Fruit fly (Drosophila melanogaster) Kc167 (cell line): ENCODE measurements around the gene Creld.

Experiments
- Myc ChIP-seq: fragments of >200 bp; optimal IDR thresholded peaks from 2 replicates; lab custom pipeline; 2017; ENCODE audit warnings: missing external identifiers
- Sin3A ChIP-seq: fragments of >200 bp; optimal IDR thresholded peaks from 2 replicates; lab custom pipeline; 2018; ENCODE audit warnings: missing external identifiers
- h ChIP-seq: fragments of >200 bp; optimal IDR thresholded peaks from 3 replicates; lab custom pipeline; 2018; ENCODE audit warnings: missing external identifiers
- insv ChIP-seq: fragments of >200 bp; optimal IDR thresholded peaks from 3 replicates; lab custom pipeline; 2018; ENCODE audit warnings: missing external identifiers
- psq ChIP-seq: fragments of >200 bp; optimal IDR thresholded peaks from 2 replicates; lab custom pipeline; 2017; ENCODE audit warnings: missing external identifiers
- ttk ChIP-seq: sonication (Bioruptor generic); optimal IDR thresholded peaks from 2 replicates; lab custom pipeline; 2017; ENCODE audit warnings: missing external identifiers

The Creld gene

DNA sequence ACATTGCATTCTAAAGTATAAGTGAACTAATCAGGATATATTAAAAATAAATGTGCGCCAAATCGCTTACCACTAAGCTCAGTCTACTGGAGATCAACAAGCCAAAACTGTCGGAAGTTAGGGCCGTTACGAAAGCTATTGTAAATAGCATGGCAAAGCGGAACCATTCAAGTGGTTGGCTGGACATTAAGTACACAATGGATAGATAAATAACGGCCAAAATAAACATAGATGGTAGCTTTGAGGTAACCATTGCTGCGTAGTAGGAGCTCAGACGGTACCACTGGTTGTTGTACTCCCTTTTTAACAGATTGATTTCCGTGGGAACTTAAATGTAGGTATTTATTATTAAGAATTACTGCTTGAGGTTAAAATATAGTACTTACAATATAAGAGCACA lies 15.6 kb downstream of the Creld start:
- TF ChIP-seq ttk (no peak), insv (no peak), psq (no peak), h (lab: Kevin White, UChicago) (no peak), Sin3A (lab: Kevin White, UChicago) (no peak), Myc (no peak)

DNA sequence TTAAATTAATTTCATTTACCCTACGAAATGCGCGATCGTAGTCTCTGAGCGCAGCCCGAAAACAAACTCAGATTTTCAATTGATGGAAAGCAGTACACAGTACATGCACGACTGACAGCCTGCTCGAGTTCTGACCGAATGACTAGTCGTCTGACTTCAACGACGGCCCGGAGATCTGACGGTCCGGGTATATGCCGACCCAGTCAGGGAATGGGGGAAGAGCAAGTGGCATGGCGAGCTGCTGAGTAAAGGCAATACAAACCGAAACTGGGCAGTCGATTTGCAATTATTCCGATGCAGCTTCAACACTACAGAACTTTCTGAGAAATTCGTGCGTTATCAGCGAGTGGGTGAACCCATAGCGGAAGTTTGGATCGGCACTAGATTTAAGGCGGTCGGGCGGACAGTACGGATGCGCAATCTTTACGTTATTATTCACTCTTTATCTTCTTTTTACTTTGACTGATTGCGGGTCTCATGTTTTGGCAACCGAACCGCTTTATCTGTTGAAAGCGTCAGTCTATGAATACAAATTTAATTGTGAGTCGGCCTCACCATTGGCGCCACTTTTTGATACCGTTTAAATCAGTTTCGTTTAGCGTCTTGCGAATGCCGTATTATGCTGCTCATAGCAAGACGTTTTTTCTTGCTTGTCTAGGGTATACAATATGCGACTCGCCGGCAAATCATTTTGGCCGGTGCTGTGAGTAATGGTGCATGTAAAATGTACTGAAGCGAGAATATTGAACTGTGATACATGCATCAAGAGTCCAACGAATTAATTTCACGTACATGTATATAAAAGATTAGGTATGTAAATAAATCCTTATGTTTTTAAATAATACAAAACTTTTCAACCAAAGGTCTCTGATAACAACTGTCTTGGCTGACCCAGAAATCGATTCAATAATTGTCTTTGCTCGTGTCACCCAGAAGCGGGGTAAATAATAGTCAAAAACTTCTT lies 18.6 kb downstream of the Creld start:
- no peak for TF ChIP-seq insv
- no peak for TF ChIP-seq psq
- no peak for TF ChIP-seq ttk
- TF ChIP-seq h (lab: Kevin White, UChicago) = no peak
- TF ChIP-seq Sin3A (lab: Kevin White, UChicago) = no peak
- TF ChIP-seq Myc = no peak

DNA sequence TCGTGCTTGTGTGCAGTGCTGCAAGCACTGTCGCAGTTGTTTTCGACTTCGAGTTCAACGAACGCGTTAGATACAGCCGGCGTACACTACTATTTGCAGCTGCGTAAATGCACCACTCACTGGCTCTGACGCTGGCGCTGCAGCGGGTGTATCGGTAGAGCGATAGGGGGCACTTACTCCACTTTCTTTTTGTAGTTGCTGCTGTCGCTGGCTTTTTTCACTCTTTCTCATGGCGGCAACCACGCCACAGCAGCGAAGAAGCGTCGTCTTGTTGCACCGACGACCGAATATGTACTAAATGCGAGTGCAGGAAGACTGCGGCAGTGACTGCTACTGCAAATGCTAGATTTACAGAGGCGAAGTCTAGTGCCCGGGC lies 19.3 kb downstream of the Creld start, which contains the start of gene CG4822:
Gene CG4822 (minus strand): TSS at position 299 of the 376 bp plus-strand sequence.
- TF ChIP-seq h (lab: Kevin White, UChicago) (no peak), ttk (no peak), Myc (no peak), insv (no peak), Sin3A (lab: Kevin White, UChicago) (no peak), psq (no peak)

DNA sequence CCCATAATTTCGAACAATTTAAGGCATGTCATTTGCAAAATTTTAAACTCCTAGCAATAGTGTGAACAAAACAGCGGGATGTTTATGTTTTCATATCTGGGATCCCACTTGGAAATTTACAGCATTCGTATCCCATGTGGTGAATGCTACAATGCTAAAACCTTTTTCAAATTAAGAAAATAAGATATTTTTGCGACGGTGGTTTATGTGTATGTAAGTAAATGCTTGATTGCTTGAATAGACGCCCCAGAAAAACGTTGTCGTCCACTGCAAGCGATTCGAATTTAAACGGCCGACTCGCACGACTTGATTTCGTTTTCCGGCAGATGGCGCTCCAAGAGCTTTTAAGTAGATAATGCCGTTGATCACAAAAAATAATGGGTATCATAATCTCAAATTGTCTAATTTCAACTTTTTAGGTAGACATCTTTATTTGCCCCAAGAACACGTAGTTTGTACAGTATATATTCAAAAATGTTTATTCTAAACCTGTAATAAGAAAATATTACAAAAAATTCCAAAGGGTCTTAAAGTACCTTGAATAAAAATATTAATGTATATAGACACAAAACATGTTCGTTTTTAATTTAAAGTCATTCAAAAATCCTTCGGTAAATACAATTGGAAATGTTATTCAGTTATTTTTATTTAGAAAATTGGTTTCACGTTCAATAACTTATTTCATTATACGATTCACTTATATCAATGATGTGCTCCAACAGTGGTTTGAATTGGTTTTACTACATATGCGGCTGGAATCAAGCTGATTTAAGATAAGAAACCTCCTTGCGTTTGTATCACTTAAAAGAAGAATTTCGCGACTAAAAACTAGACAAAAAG lies 20.2 kb downstream of the Creld start:
- no peak for TF ChIP-seq Sin3A (lab: Kevin White, UChicago)
- no peak for TF ChIP-seq h (lab: Kevin White, UChicago)
- no peak for TF ChIP-seq Myc
- TF ChIP-seq psq = no peak
- TF ChIP-seq insv = no peak
- TF ChIP-seq ttk = no peak

DNA sequence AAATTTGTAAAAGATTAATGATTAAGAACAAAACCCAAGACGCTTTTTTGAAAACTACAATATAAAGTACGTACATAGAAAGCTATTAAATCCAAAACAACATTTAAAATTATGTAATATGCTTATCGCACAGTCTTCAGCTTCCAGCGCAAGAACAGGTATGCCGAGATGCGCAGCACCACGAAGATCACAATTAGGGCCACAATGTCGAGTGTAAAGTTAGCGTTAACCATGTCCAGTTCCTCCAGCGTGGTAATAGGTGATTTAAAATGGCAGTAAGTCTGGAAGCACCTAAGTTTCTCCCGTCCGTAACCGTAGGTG lies 20.8 kb downstream of the Creld start:
- TF ChIP-seq psq (no peak), h (lab: Kevin White, UChicago) (no peak), Sin3A (lab: Kevin White, UChicago) (no peak), insv (no peak), Myc (no peak), ttk (no peak)

DNA sequence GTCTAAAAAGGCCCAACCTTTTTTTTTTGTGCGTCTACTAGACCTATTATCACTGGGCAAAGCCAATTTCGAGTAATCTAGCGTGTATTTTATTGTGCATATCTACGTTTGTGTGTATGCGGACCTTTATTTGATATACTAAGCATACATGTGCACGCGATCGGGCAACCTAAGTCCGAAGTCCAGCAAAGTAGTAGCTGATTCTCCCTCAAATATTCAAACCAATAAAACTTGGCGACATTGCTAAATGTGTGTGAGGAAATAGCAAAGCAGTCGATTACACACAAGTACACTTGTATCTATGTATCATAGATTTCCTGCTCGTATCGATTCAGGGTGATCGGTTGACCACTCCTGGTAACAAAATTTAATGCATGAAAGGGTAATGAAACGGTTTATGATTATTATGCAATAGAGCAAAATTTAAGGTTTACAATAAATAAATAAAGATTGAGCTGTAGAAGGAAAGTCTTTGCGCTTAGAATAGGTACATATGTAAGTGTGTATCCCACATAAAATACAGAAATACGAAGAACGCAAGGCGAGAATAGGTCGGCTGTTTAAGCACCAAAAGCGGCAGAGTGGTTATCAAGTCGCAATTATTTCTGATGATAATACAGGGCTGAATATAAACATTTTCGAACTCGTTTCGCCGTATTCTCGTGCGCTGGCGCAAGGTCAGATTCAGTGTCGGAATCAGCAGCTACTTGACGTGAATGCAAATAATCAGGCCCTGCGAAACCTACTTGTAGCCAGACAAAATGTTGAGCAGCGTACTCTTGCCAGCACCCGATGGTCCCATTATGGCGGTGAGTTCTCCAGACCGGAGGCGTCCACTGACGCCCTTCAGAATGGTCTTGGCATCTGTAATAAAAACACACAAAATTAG lies 23.4 kb downstream of the Creld start:
- TF ChIP-seq Sin3A (lab: Kevin White, UChicago) (no peak), h (lab: Kevin White, UChicago) (no peak), psq (no peak), ttk (no peak), insv (no peak), Myc (no peak)

DNA sequence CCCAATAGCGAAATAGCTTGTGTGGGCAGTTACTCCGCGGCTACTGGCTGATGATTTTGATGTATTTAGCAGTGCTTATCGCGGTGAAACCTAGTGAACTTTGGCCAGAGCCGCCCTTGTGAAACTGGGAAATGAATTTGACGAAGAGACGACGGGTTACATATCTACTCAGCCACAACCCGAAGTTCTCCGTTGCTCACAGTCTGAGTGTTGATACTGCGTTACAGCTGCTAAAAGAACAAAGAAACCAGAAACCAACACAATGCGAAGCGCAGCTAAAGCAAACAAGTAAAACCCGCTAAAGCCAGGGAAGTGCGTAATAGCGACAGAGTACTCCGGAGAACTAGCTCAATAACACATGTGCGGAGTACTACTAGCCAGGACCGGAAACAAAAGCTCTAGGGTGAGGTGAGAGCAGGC lies 26.1 kb downstream of the Creld start:
- TF ChIP-seq insv = no peak
- no peak for TF ChIP-seq Sin3A (lab: Kevin White, UChicago)

DNA sequence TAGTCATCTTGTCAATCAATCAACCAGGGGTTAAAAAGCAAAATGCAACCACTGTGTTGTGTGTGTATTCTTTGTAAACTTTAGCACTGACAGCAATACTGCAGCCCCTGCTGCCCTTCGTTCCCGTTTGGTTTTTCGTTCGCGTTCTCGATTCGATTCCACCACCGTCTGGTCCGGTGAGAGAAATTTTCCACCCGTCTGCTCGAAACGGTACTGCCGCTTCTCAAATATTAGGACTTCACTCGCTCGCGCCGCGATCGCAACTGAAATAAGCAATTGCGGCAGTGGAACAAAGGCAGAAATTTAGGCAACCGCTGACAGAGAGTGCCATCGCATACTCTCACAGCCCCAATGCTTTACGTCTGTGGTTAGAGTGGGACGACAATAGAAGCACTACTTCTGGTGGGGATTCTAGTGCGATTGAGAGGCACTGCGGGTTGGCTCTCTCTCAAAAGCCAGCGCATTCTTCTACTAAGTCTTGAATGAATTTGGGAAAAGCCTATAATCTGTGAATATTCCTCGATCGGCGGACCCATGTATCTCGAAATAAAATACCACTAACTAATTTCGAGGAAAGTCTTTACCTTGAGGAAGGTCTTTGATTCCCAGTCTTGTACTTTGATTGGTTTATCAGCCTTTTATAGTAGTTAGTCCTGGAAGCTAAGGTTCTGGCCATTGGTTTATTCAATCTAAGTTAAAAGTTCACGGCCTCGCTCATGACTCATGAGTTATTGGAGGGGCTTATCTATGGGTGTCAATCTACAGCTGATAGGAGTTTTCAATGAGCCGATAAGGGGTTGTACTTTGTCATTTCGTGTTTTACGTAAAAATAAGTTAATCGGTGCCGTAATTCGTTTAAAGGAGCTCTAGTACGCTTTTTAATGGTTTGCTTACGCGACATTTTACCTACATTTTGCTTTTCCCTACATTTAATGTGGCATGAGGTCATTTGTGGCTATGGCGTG lies 27.1 kb downstream of the Creld start:
- TF ChIP-seq insv (no peak), h (lab: Kevin White, UChicago) (no peak), Sin3A (lab: Kevin White, UChicago) (no peak), Myc (no peak), ttk (no peak), psq (no peak)

DNA sequence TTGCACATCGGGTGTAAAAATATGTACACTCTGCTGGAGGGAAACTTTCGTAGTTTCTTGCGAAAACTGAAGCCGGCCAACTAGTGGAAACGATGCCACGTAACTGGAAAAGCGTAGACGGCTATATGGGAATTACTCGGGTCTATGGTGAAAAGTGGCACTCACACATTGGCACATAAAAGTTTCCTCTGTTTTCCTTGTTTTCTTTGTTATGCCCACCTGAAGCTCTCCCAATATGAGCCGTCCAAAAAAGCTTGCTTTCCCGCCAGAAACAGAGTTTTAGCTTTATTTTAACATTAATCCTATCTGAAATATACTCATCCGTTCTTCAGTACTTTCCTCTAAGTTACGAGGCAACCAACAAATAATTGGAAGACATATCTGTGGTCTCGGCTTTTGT lies 28.5 kb downstream of the Creld start, which contains the start of gene CG3164:
Gene CG3164 (minus strand): TSS at position 101 of the 400 bp plus-strand sequence.
- no peak for TF ChIP-seq ttk
- no peak for TF ChIP-seq h (lab: Kevin White, UChicago)
- no peak for TF ChIP-seq psq
- TF ChIP-seq Sin3A (lab: Kevin White, UChicago) = no peak
- TF ChIP-seq insv = no peak
- no peak for TF ChIP-seq Myc

DNA sequence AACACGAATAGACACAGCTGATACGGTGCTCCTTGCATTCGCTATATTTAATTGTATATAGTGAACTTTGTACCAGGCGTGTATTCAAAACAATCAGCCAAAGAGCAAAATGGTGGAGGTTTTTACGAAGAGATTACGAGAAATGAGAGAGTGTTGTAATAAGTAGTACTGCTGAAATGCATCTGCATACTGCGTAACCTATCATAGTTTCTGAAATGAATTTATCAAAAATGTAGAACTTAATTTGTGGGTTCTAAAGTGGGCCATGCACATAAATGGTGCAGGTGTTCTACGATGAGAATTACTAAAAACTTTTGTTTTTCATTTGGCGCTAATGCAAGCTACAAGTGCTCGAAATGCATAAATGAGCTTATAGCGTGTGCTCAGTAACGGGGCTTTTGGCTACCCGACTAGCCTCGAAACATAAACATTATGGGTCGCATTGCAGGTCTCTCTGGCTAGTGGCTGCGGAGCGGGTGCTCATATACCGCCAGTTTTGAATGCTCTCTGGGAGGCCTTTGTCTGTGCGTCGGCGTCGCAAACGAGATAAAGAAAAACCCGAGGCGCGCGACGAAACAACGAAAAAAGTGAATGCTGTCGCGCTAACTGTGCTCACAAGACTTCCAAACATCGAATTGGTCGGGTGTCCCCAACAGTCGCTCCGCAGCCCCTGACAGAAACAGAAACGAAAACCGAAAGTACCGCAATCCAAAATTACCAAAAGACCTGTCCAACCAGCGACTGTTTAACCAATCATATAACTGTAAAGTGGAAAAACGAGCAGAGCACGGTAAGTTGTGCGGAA lies 29.5 kb downstream of the Creld start, which contains the start of gene Gs1:
Gene Gs1 (plus strand): TSS at position 612 of the 805 bp plus-strand sequence.
- TF ChIP-seq ttk (no peak), h (lab: Kevin White, UChicago) (no peak), psq (no peak), insv (no peak), Sin3A (lab: Kevin White, UChicago) (no peak), Myc (no peak)
